Fruit fly (Drosophila melanogaster): ENCODE results near the gene syd.

dm6 chr3L:7947880-7948286, 12.0 kb upstream of the syd start, which contains the start of gene exex:
- no peak for TF ChIP-seq kay (GFP tag; ENCODE audit: borderline replicate concordance)
- TF ChIP-seq Mnt (GFP tag; optimal IDR thresholded peaks at IDR 0.05), result peak; percentile 35
- no peak for TF ChIP-seq Crg-1 (GFP tag; optimal IDR thresholded peaks at IDR 0.05)
- TF ChIP-seq toe (GFP tag; optimal IDR thresholded peaks at IDR 0.05), result no peak
- no peak for TF ChIP-seq CG7101 (tag; optimal IDR thresholded peaks at IDR 0.05)
- no peak for TF ChIP-seq ovo (GFP tag; optimal IDR thresholded peaks at IDR 0.05)
- no peak for TF ChIP-seq cic (GFP tag; optimal IDR thresholded peaks at IDR 0.05)
- no peak for TF ChIP-seq CG14711 (tag; optimal IDR thresholded peaks at IDR 0.05)
- TF ChIP-seq tj (GFP tag; optimal IDR thresholded peaks at IDR 0.05), result no peak
- no peak for TF ChIP-seq CG33017 (tag; optimal IDR thresholded peaks at IDR 0.05)

Data from whole organism, adult.